Worm (Caenorhabditis elegans) whole organism, young adult: ENCODE measurements around the gene srd-35.

Experiments used
- B0261.1 ChIP-seq: sonication (generic microtip); optimal IDR thresholded peaks from 2 replicates; lab custom pipeline; 2016; ENCODE audit warnings: mild to moderate bottlenecking, missing genetic modification characterization, moderate library complexity, missing compliant biosample characterization
- D2030.7 ChIP-seq: fragments of 200-800 bp; sonication (Bioruptor generic); IDR thresholded peaks from 2 replicates; pipeline ENCODE4 v1.3.6; 2022; ENCODE audit warnings: missing genetic modification reagents, missing genetic modification characterization, missing compliant biosample characterization
- F10E7.11 ChIP-seq: sonication (generic microtip); optimal IDR thresholded peaks from 2 replicates; lab custom pipeline; 2017; ENCODE audit warnings: mild to moderate bottlenecking, missing genetic modification characterization, moderate library complexity, missing compliant biosample characterization
- F33H1.4 ChIP-seq: fragments of 200-800 bp; sonication (Bioruptor generic); IDR thresholded peaks from 2 replicates; pipeline ENCODE4 v1.3.6; 2022; ENCODE audit warnings: missing genetic modification reagents, missing genetic modification characterization, missing compliant biosample characterization
- F55B11.4 ChIP-seq: sonication (generic microtip); optimal IDR thresholded peaks from 2 replicates; lab custom pipeline; 2016; ENCODE audit warnings: missing compliant biosample characterization, missing genetic modification characterization, borderline replicate concordance; ENCODE audit not compliant: insufficient read depth
- F57A8.1 ChIP-seq: fragments of 200-800 bp; sonication (Bioruptor generic); optimal IDR thresholded peaks from 2 replicates; lab custom pipeline; 2018; ENCODE audit warnings: mild to moderate bottlenecking, missing genetic modification characterization, moderate library complexity, missing compliant biosample characterization
- F57C9.4 ChIP-seq: sonication (generic microtip); optimal IDR thresholded peaks from 2 replicates; lab custom pipeline; 2017; ENCODE audit warnings: mild to moderate bottlenecking, missing genetic modification characterization, missing compliant biosample characterization
- T07F8.4 ChIP-seq: sonication (generic microtip); optimal IDR thresholded peaks from 2 replicates; lab custom pipeline; 2016; ENCODE audit warnings: mild to moderate bottlenecking, missing genetic modification characterization, moderate library complexity, missing compliant biosample characterization
- T26A5.8 ChIP-seq: sonication (generic microtip); optimal IDR thresholded peaks from 2 replicates; lab custom pipeline; 2016; ENCODE audit warnings: missing genetic modification characterization, missing compliant biosample characterization
- Y53G8AR.9 ChIP-seq: fragments of 200-800 bp; sonication (Bioruptor generic); conservative IDR thresholded peaks from 2 replicates; pipeline ENCODE4 v1.3.6; 2022; ENCODE audit warnings: missing genetic modification reagents, missing genetic modification characterization, missing compliant biosample characterization
- ZK185.1 ChIP-seq: sonication (generic microtip); optimal IDR thresholded peaks from 2 replicates; lab custom pipeline; 2016; ENCODE audit warnings: mild to moderate bottlenecking, missing genetic modification characterization, missing compliant biosample characterization; ENCODE audit not compliant: poor library complexity, severe bottlenecking
- ama-1 ChIP-seq, 3 experiments: fragments of 150-350 bp in 1 of 3; sonication (generic microtip) in 2 of 3; optimal IDR thresholded peaks; 2 replicates each; lab custom pipeline; 2014 to 2018; ENCODE audit warnings: missing biosample characterization in 2 of 3, missing genetic modification characterization in 2 of 3, missing genetic modification reagents in 2 of 3
- aptf-2 ChIP-seq: fragments of 200-800 bp; sonication (Bioruptor generic); conservative IDR thresholded peaks from 2 replicates; pipeline ENCODE4 v1.3.6; 2022; ENCODE audit warnings: missing genetic modification reagents, missing genetic modification characterization, missing compliant biosample characterization
- atf-7 ChIP-seq: sonication (generic microtip); optimal IDR thresholded peaks from 2 replicates; lab custom pipeline; 2017; ENCODE audit warnings: mild to moderate bottlenecking, missing genetic modification characterization, missing compliant biosample characterization
- athp-1 ChIP-seq: sonication (generic microtip); optimal IDR thresholded peaks from 2 replicates; lab custom pipeline; 2017; ENCODE audit warnings: mild to moderate bottlenecking, missing genetic modification characterization, missing compliant biosample characterization
- attf-6 ChIP-seq: fragments of 200-800 bp; sonication (Bioruptor generic); IDR thresholded peaks from 2 replicates; pipeline ENCODE4 v1.3.6; 2022; ENCODE audit warnings: missing genetic modification reagents, missing genetic modification characterization, missing compliant biosample characterization
- cebp-2 ChIP-seq: fragments of 200-800 bp; sonication (Bioruptor generic); IDR thresholded peaks from 2 replicates; pipeline ENCODE4 v1.3.6; 2022; ENCODE audit warnings: missing genetic modification characterization, missing compliant biosample characterization
- ceh-27 ChIP-seq: fragments of 200-800 bp; sonication (Bioruptor generic); optimal IDR thresholded peaks from 2 replicates; lab custom pipeline; 2018; ENCODE audit warnings: mild to moderate bottlenecking, missing genetic modification characterization, moderate library complexity, missing compliant biosample characterization
- chd-7 ChIP-seq: sonication (generic microtip); optimal IDR thresholded peaks from 2 replicates; lab custom pipeline; 2016; ENCODE audit warnings: mild to moderate bottlenecking, missing genetic modification characterization, moderate library complexity, missing compliant biosample characterization
- dpl-1 ChIP-seq: fragments of 150-350 bp; optimal IDR thresholded peaks from 2 replicates; lab custom pipeline; 2014; ENCODE audit warnings: missing biosample characterization, missing genetic modification reagents, missing genetic modification characterization
- efl-1 ChIP-seq: fragments of 150-350 bp; optimal IDR thresholded peaks from 2 replicates; lab custom pipeline; 2014; ENCODE audit warnings: missing biosample characterization, missing genetic modification reagents, missing genetic modification characterization
- egl-44 ChIP-seq: fragments of 200-800 bp; sonication (Bioruptor generic); IDR thresholded peaks from 2 replicates; pipeline ENCODE4 v1.3.6; 2022; ENCODE audit warnings: missing genetic modification reagents, missing genetic modification characterization, missing compliant biosample characterization
- fkh-3 ChIP-seq: sonication (generic microtip); optimal IDR thresholded peaks from 2 replicates; lab custom pipeline; 2016; ENCODE audit warnings: mild to moderate bottlenecking, missing genetic modification characterization, missing compliant biosample characterization
- hlh-26 ChIP-seq: fragments of 200-800 bp; sonication (Bioruptor generic); conservative IDR thresholded peaks from 2 replicates; pipeline ENCODE4 v1.3.6; 2022; ENCODE audit warnings: missing genetic modification reagents, missing genetic modification characterization, missing compliant biosample characterization
- hmg-20 ChIP-seq: fragments of 200-800 bp; sonication (Bioruptor generic); IDR thresholded peaks from 2 replicates; pipeline ENCODE4 v1.3.6; 2022; ENCODE audit warnings: missing genetic modification reagents, missing genetic modification characterization, missing compliant biosample characterization
- let-607 ChIP-seq, 2 experiments: fragments of 200-800 bp in 1 of 2; sonication (Bioruptor generic) in 1 of 2; sonication (generic microtip) in 1 of 2; optimal IDR thresholded peaks; 2 replicates each; lab custom pipeline; 2016 to 2018; ENCODE audit warnings: mild to moderate bottlenecking in 2 of 2, missing compliant biosample characterization in 2 of 2, missing genetic modification characterization in 2 of 2, moderate library complexity in 2 of 2, missing genotype in 1 of 2
- lin-54 ChIP-seq: fragments of 200-800 bp; sonication (Bioruptor generic); optimal IDR thresholded peaks from 2 replicates; lab custom pipeline; 2018; ENCODE audit warnings: mild to moderate bottlenecking, missing genetic modification characterization, missing compliant biosample characterization
- madf-3 ChIP-seq: fragments of 200-800 bp; sonication (Bioruptor generic); IDR thresholded peaks from 2 replicates; pipeline ENCODE4 v1.3.6; 2022; ENCODE audit warnings: missing genetic modification reagents, missing genetic modification characterization, missing compliant biosample characterization
- mes-4 ChIP-seq: sonication (generic microtip); optimal IDR thresholded peaks from 2 replicates; lab custom pipeline; 2016; ENCODE audit warnings: missing genotype, missing genetic modification characterization, missing compliant biosample characterization
- mxl-1 ChIP-seq: sonication (generic microtip); optimal IDR thresholded peaks from 2 replicates; lab custom pipeline; 2016; ENCODE audit warnings: missing genetic modification characterization, missing compliant biosample characterization
- nfya-2 ChIP-seq: fragments of 200-800 bp; sonication (Bioruptor generic); IDR thresholded peaks from 2 replicates; pipeline ENCODE4 v1.3.6; 2022; ENCODE audit warnings: missing genetic modification reagents, missing genetic modification characterization, missing compliant biosample characterization
- nhr-179 ChIP-seq: sonication (generic microtip); optimal IDR thresholded peaks from 2 replicates; lab custom pipeline; 2016; ENCODE audit warnings: mild to moderate bottlenecking, missing genetic modification characterization, missing compliant biosample characterization
- nhr-80 ChIP-seq: sonication (generic microtip); optimal IDR thresholded peaks from 2 replicates; lab custom pipeline; 2016; ENCODE audit warnings: missing genetic modification characterization, missing compliant biosample characterization
- pbrm-1 ChIP-seq: fragments of 200-800 bp; sonication (Bioruptor generic); IDR thresholded peaks from 2 replicates; pipeline ENCODE4 v1.3.6; 2022; ENCODE audit warnings: missing genetic modification reagents, missing genetic modification characterization, missing compliant biosample characterization
- pha-4 ChIP-seq: fragments of 150-350 bp; sonication (generic microtip); optimal IDR thresholded peaks from 2 replicates; lab custom pipeline; 2014; ENCODE audit warnings: missing biosample characterization, missing genetic modification reagents, missing genetic modification characterization
- sdz-38 ChIP-seq: sonication (generic microtip); optimal IDR thresholded peaks from 2 replicates; lab custom pipeline; 2016; ENCODE audit warnings: missing genotype, missing genetic modification characterization, missing compliant biosample characterization
- snpc-1.1 ChIP-seq: sonication (generic microtip); optimal IDR thresholded peaks from 2 replicates; lab custom pipeline; 2017; ENCODE audit warnings: missing genetic modification characterization, mild to moderate bottlenecking, missing compliant biosample characterization, antibody characterized with exemption, moderate library complexity, missing genotype, missing genetic modification reagents; ENCODE audit not compliant: insufficient read depth
- sptf-2 ChIP-seq: fragments of 200-800 bp; sonication (Bioruptor generic); optimal IDR thresholded peaks from 2 replicates; lab custom pipeline; 2018; ENCODE audit warnings: mild to moderate bottlenecking, missing genetic modification characterization, missing compliant biosample characterization
- unc-130 ChIP-seq: sonication (generic microtip); optimal IDR thresholded peaks from 2 replicates; lab custom pipeline; 2016; ENCODE audit warnings: missing genetic modification reagents, missing genetic modification characterization, missing compliant biosample characterization
- ztf-18 ChIP-seq: sonication (generic microtip); optimal IDR thresholded peaks from 2 replicates; lab custom pipeline; 2016; ENCODE audit warnings: missing genotype, mild to moderate bottlenecking, missing genetic modification characterization, missing compliant biosample characterization
- ztf-22 ChIP-seq: fragments of 200-800 bp; sonication (Bioruptor generic); optimal IDR thresholded peaks from 2 replicates; lab custom pipeline; 2018; ENCODE audit warnings: mild to moderate bottlenecking, missing genetic modification characterization, moderate library complexity, missing compliant biosample characterization
- ztf-25 ChIP-seq: fragments of 200-800 bp; sonication (Bioruptor generic); IDR thresholded peaks from 2 replicates; pipeline ENCODE4 v1.3.6; 2022; ENCODE audit warnings: missing genetic modification reagents, missing genetic modification characterization, missing compliant biosample characterization
- ztf-28 ChIP-seq: fragments of 200-800 bp; sonication (Bioruptor generic); IDR thresholded peaks from 2 replicates; pipeline ENCODE4 v1.3.6; 2022; ENCODE audit warnings: missing genetic modification reagents, missing genetic modification characterization, missing compliant biosample characterization
- ztf-6 ChIP-seq: fragments of 200-800 bp; sonication (Bioruptor generic); IDR thresholded peaks from 2 replicates; pipeline ENCODE4 v1.3.6; 2022; ENCODE audit warnings: missing genetic modification reagents, missing genetic modification characterization, missing compliant biosample characterization

Gene srd-35

ce11 chrV:13006754-13007153 is 42.6 kb downstream of the srd-35 start (continued):
- TF ChIP-seq T26A5.8 = no peak
- no peak for TF ChIP-seq fkh-3 (tag; lab: Kevin White, UChicago)
- no peak for TF ChIP-seq aptf-2
- TF ChIP-seq F10E7.11 (tag; lab: Kevin White, UChicago) = no peak
- TF ChIP-seq efl-1 (GFP tag; lab: Kevin White, UChicago) = no peak
- TF ChIP-seq let-607 (tag; optimal IDR thresholded peaks at IDR 0.05; lab: Kevin White, UChicago) = no peak
- peak; percentile 51 for TF ChIP-seq athp-1 (tag; lab: Kevin White, UChicago)
- no peak for TF ChIP-seq nhr-80 (tag; lab: Kevin White, UChicago)
- no peak for TF ChIP-seq atf-7 (tag; lab: Kevin White, UChicago)
- no peak for TF ChIP-seq ztf-25 (GFP tag; lab: Robert Waterston, UW)
- no peak for TF ChIP-seq unc-130 (GFP tag; lab: Kevin White, UChicago)
- no peak for TF ChIP-seq ceh-27
- no peak for TF ChIP-seq nhr-179
- no peak for TF ChIP-seq nfya-2
- no peak for TF ChIP-seq ztf-22 (GFP tag; lab: Kevin White, UChicago)
- no peak for TF ChIP-seq chd-7 (tag; lab: Kevin White, UChicago)
- no peak for TF ChIP-seq cebp-2 (GFP tag; lab: Robert Waterston, UW)
- peak; percentile 25; the same call in 1 of the 2 replicates for TF ChIP-seq Y53G8AR.9 (GFP tag; lab: Robert Waterston, UW)
- no peak for TF ChIP-seq snpc-1.1
- no peak for TF ChIP-seq egl-44 (GFP tag; lab: Robert Waterston, UW)
- no peak for TF ChIP-seq sdz-38
- no peak for TF ChIP-seq D2030.7 (GFP tag; lab: Robert Waterston, UW)
- no peak for TF ChIP-seq pbrm-1 (GFP tag; lab: Robert Waterston, UW)
- no peak for TF ChIP-seq sptf-2 (GFP tag; lab: Kevin White, UChicago)
- no peak for TF ChIP-seq ztf-18 (tag; lab: Kevin White, UChicago)
- no peak for TF ChIP-seq F55B11.4 (tag; lab: Kevin White, UChicago)
- no peak for TF ChIP-seq T07F8.4 (tag; lab: Kevin White, UChicago)
- no peak for TF ChIP-seq dpl-1 (GFP tag; lab: Kevin White, UChicago)

ce11 chrV:13008825-13009224 is 44.6 kb downstream of the srd-35 start, which contains the start of gene F15B9.10:
Gene F15B9.10 (minus strand): TSS chrV:13008925.
- TF ChIP-seq ztf-28 (GFP tag; lab: Robert Waterston, UW) (no peak), F57C9.4 (tag; lab: Kevin White, UChicago) (no peak), madf-3 (GFP tag; lab: Robert Waterston, UW) (no peak), ama-1 (optimal IDR thresholded peaks at IDR 0.05; lab: Kevin White, UChicago) (no peak), ama-1 (GFP tag; optimal IDR thresholded peaks at IDR 0.05; lab: Kevin White, UChicago) (no peak), mes-4 (tag; lab: Kevin White, UChicago) (no peak), lin-54 (GFP tag; lab: Kevin White, UChicago) (no peak), F57A8.1 (GFP tag; lab: Kevin White, UChicago) (no peak), hlh-26 (GFP tag; lab: Robert Waterston, UW) (no peak), ztf-6 (no peak), ZK185.1 (no peak), pha-4 (no peak), attf-6 (GFP tag; lab: Robert Waterston, UW) (no peak), dpl-1 (GFP tag; lab: Kevin White, UChicago) (no peak), mxl-1 (tag; lab: Kevin White, UChicago) (no peak), F33H1.4 (GFP tag; lab: Robert Waterston, UW) (no peak), snpc-1.1 (no peak), B0261.1 (tag; lab: Kevin White, UChicago) (no peak), nhr-80 (tag; lab: Kevin White, UChicago) (no peak), hmg-20 (GFP tag; lab: Robert Waterston, UW) (no peak)
- TF ChIP-seq, all 124 proteins: peak for 0
